Worm (Caenorhabditis elegans) whole organism, young adult: Measurements from ENCODE around the gene nlp-27.

Experiments
- C06A6.2 ChIP-seq: fragments of 200-800 bp; sonication (Bioruptor generic); conservative IDR thresholded peaks from 2 replicates; pipeline ENCODE4 v1.3.6; 2022; ENCODE audit warnings: missing genetic modification characterization, missing compliant biosample characterization
- F10E7.11 ChIP-seq: sonication (generic microtip); optimal IDR thresholded peaks from 2 replicates; lab custom pipeline; 2017; ENCODE audit warnings: mild to moderate bottlenecking, missing genetic modification characterization, moderate library complexity, missing compliant biosample characterization
- F22D6.2 ChIP-seq: sonication (generic microtip); optimal IDR thresholded peaks from 2 replicates; lab custom pipeline; 2016; ENCODE audit warnings: mild to moderate bottlenecking, missing genetic modification characterization, missing compliant biosample characterization
- F55B11.4 ChIP-seq: sonication (generic microtip); optimal IDR thresholded peaks from 2 replicates; lab custom pipeline; 2016; ENCODE audit warnings: missing compliant biosample characterization, missing genetic modification characterization, borderline replicate concordance; ENCODE audit not compliant: insufficient read depth
- F57A8.1 ChIP-seq: fragments of 200-800 bp; sonication (Bioruptor generic); optimal IDR thresholded peaks from 2 replicates; lab custom pipeline; 2018; ENCODE audit warnings: mild to moderate bottlenecking, missing genetic modification characterization, moderate library complexity, missing compliant biosample characterization
- T07F8.4 ChIP-seq: sonication (generic microtip); optimal IDR thresholded peaks from 2 replicates; lab custom pipeline; 2016; ENCODE audit warnings: mild to moderate bottlenecking, missing genetic modification characterization, moderate library complexity, missing compliant biosample characterization
- Y53G8AR.9 ChIP-seq: fragments of 200-800 bp; sonication (Bioruptor generic); conservative IDR thresholded peaks from 2 replicates; pipeline ENCODE4 v1.3.6; 2022; ENCODE audit warnings: missing genetic modification reagents, missing genetic modification characterization, missing compliant biosample characterization
- Y67H2A.10 ChIP-seq: fragments of 200-800 bp; sonication (Bioruptor generic); conservative IDR thresholded peaks from 2 replicates; pipeline ENCODE4 v1.3.6; 2022; ENCODE audit warnings: missing genetic modification reagents, missing genetic modification characterization, missing compliant biosample characterization
- Y95B8A.8 ChIP-seq: fragments of 200-800 bp; sonication (Bioruptor generic); IDR thresholded peaks from 2 replicates; pipeline ENCODE4 v1.3.6; 2022; ENCODE audit warnings: missing genetic modification reagents, missing genetic modification characterization, missing compliant biosample characterization
- akir-1 ChIP-seq: fragments of 200-800 bp; sonication (Bioruptor generic); optimal IDR thresholded peaks from 2 replicates; lab custom pipeline; 2018; ENCODE audit warnings: mild to moderate bottlenecking, missing genetic modification characterization, moderate library complexity, missing compliant biosample characterization
- atf-7 ChIP-seq: sonication (generic microtip); optimal IDR thresholded peaks from 2 replicates; lab custom pipeline; 2017; ENCODE audit warnings: mild to moderate bottlenecking, missing genetic modification characterization, missing compliant biosample characterization
- ceh-79 ChIP-seq: sonication (generic microtip); optimal IDR thresholded peaks from 2 replicates; lab custom pipeline; 2017; ENCODE audit warnings: mild to moderate bottlenecking, missing genetic modification characterization, missing compliant biosample characterization
- chd-7 ChIP-seq: sonication (generic microtip); optimal IDR thresholded peaks from 2 replicates; lab custom pipeline; 2016; ENCODE audit warnings: mild to moderate bottlenecking, missing genetic modification characterization, moderate library complexity, missing compliant biosample characterization
- dpff-1 ChIP-seq: sonication (generic microtip); optimal IDR thresholded peaks from 2 replicates; lab custom pipeline; 2017; ENCODE audit warnings: mild to moderate bottlenecking, missing genetic modification characterization, missing compliant biosample characterization
- efl-1 ChIP-seq: fragments of 150-350 bp; optimal IDR thresholded peaks from 2 replicates; lab custom pipeline; 2014; ENCODE audit warnings: missing biosample characterization, missing genetic modification reagents, missing genetic modification characterization
- egl-18 ChIP-seq: fragments of 200-800 bp; sonication (Bioruptor generic); IDR thresholded peaks from 2 replicates; pipeline ENCODE4 v1.3.6; 2022; ENCODE audit warnings: missing genetic modification reagents, missing genetic modification characterization, missing compliant biosample characterization
- ekl-4 ChIP-seq: fragments of 200-800 bp; sonication (Bioruptor generic); IDR thresholded peaks from 2 replicates; pipeline ENCODE4 v1.3.6; 2022; ENCODE audit warnings: missing genetic modification reagents, missing genetic modification characterization, missing compliant biosample characterization
- ets-4 ChIP-seq: fragments of 200-800 bp; sonication (Bioruptor generic); optimal IDR thresholded peaks from 2 replicates; lab custom pipeline; 2018; ENCODE audit warnings: mild to moderate bottlenecking, missing genetic modification characterization, missing compliant biosample characterization
- fkh-3 ChIP-seq: sonication (generic microtip); optimal IDR thresholded peaks from 2 replicates; lab custom pipeline; 2016; ENCODE audit warnings: mild to moderate bottlenecking, missing genetic modification characterization, missing compliant biosample characterization
- hlh-26 ChIP-seq: fragments of 200-800 bp; sonication (Bioruptor generic); conservative IDR thresholded peaks from 2 replicates; pipeline ENCODE4 v1.3.6; 2022; ENCODE audit warnings: missing genetic modification reagents, missing genetic modification characterization, missing compliant biosample characterization
- lag-1 ChIP-seq: fragments of 200-800 bp; sonication (Bioruptor generic); IDR thresholded peaks from 2 replicates; pipeline ENCODE4 v1.3.6; 2022; ENCODE audit warnings: missing genetic modification reagents, missing genetic modification characterization, missing compliant biosample characterization
- let-607 ChIP-seq, 2 experiments: fragments of 200-800 bp in 1 of 2; sonication (Bioruptor generic) in 1 of 2; sonication (generic microtip) in 1 of 2; optimal IDR thresholded peaks; 2 replicates each; lab custom pipeline; 2016 to 2018; ENCODE audit warnings: mild to moderate bottlenecking in 2 of 2, missing compliant biosample characterization in 2 of 2, missing genetic modification characterization in 2 of 2, moderate library complexity in 2 of 2, missing genotype in 1 of 2
- lin-54 ChIP-seq: fragments of 200-800 bp; sonication (Bioruptor generic); optimal IDR thresholded peaks from 2 replicates; lab custom pipeline; 2018; ENCODE audit warnings: mild to moderate bottlenecking, missing genetic modification characterization, missing compliant biosample characterization
- lir-1 ChIP-seq: fragments of 200-800 bp; sonication (Bioruptor generic); conservative IDR thresholded peaks from 2 replicates; pipeline ENCODE4 v1.3.6; 2022; ENCODE audit warnings: missing genetic modification reagents, missing genetic modification characterization, missing compliant biosample characterization
- madf-10 ChIP-seq: sonication (generic microtip); optimal IDR thresholded peaks from 2 replicates; lab custom pipeline; 2016; ENCODE audit warnings: mild to moderate bottlenecking, missing genetic modification characterization, missing compliant biosample characterization
- madf-8 ChIP-seq: fragments of 200-800 bp; sonication (Bioruptor generic); conservative IDR thresholded peaks from 2 replicates; pipeline ENCODE4 v1.3.6; 2022; ENCODE audit warnings: missing genetic modification reagents, missing genetic modification characterization, missing compliant biosample characterization
- nhr-179 ChIP-seq: sonication (generic microtip); optimal IDR thresholded peaks from 2 replicates; lab custom pipeline; 2016; ENCODE audit warnings: mild to moderate bottlenecking, missing genetic modification characterization, missing compliant biosample characterization
- nhr-27 ChIP-seq: fragments of 200-800 bp; sonication (Bioruptor generic); optimal IDR thresholded peaks from 2 replicates; lab custom pipeline; 2018; ENCODE audit warnings: mild to moderate bottlenecking, missing genetic modification characterization, moderate library complexity, missing compliant biosample characterization
- nhr-80 ChIP-seq: sonication (generic microtip); optimal IDR thresholded peaks from 2 replicates; lab custom pipeline; 2016; ENCODE audit warnings: missing genetic modification characterization, missing compliant biosample characterization
- pha-4 ChIP-seq: fragments of 150-350 bp; sonication (generic microtip); optimal IDR thresholded peaks from 2 replicates; lab custom pipeline; 2014; ENCODE audit warnings: missing biosample characterization, missing genetic modification reagents, missing genetic modification characterization
- rec-8 ChIP-seq, 2 experiments: sonication (generic microtip); optimal IDR thresholded peaks; 2 replicates each; lab custom pipeline; 2016; ENCODE audit warnings: mild to moderate bottlenecking in 2 of 2, missing genetic modification characterization in 2 of 2, missing genetic modification reagents in 2 of 2, missing genotype in 2 of 2, missing biosample characterization in 1 of 2, missing compliant biosample characterization in 1 of 2, moderate library complexity in 1 of 2
- snpc-1.3 ChIP-seq: sonication (generic microtip); optimal IDR thresholded peaks from 2 replicates; lab custom pipeline; 2017; ENCODE audit warnings: missing genetic modification characterization, mild to moderate bottlenecking, missing compliant biosample characterization, antibody characterized with exemption, moderate library complexity, missing genotype, missing genetic modification reagents; ENCODE audit not compliant: insufficient read depth
- tbp1 ChIP-seq: fragments of 200-800 bp; sonication (Bioruptor generic); optimal IDR thresholded peaks from 2 replicates; lab custom pipeline; 2018; ENCODE audit warnings: mild to moderate bottlenecking, missing genetic modification characterization, missing compliant biosample characterization
- tbx-9 ChIP-seq: sonication (generic microtip); optimal IDR thresholded peaks from 2 replicates; lab custom pipeline; 2016; ENCODE audit warnings: borderline replicate concordance, missing genetic modification characterization, inconsistent platforms, missing compliant biosample characterization
- ztf-18 ChIP-seq: sonication (generic microtip); optimal IDR thresholded peaks from 2 replicates; lab custom pipeline; 2016; ENCODE audit warnings: missing genotype, mild to moderate bottlenecking, missing genetic modification characterization, missing compliant biosample characterization
- ztf-28 ChIP-seq: fragments of 200-800 bp; sonication (Bioruptor generic); IDR thresholded peaks from 2 replicates; pipeline ENCODE4 v1.3.6; 2022; ENCODE audit warnings: missing genetic modification reagents, missing genetic modification characterization, missing compliant biosample characterization

nlp-27 gene

ce11 chrV:3949723-3950122 lies 39.5 kb upstream of the nlp-27 start, which contains the start of gene dach-1:
Gene dach-1 (plus strand): TSS chrV:3950023.
- TF ChIP-seq ztf-28 (GFP tag; lab: Robert Waterston, UW) (no peak), hlh-26 (GFP tag; lab: Robert Waterston, UW) (no peak), let-607 (tag; optimal IDR thresholded peaks at IDR 0.05; lab: Kevin White, UChicago) (no peak), lin-54 (GFP tag; lab: Kevin White, UChicago) (no peak), pha-4 (tag; lab: Kevin White, UChicago) (no peak)
- TF ChIP-seq, all 124 proteins: peak for 0

- TF ChIP-seq akir-1 (GFP tag; lab: Kevin White, UChicago) (no peak), Y67H2A.10 (GFP tag; lab: Robert Waterston, UW) (no peak), tbp1 (GFP tag; lab: Kevin White, UChicago) (no peak), dpff-1 (tag; lab: Kevin White, UChicago) (no peak), nhr-80 (tag; lab: Kevin White, UChicago) (no peak)
Observed at ce11 chrV:3953739-3954138, 35.4 kb upstream of the nlp-27 start, which contains the start of gene str-247. Gene str-247 (plus strand): TSS chrV:3954039.

- no peak for TF ChIP-seq lag-1 (GFP tag; lab: Robert Waterston, UW)
- TF ChIP-seq chd-7 (tag; lab: Kevin White, UChicago), result no peak
- no peak for TF ChIP-seq ceh-79 (tag; lab: Kevin White, UChicago)
- no peak for TF ChIP-seq egl-18 (GFP tag; lab: Robert Waterston, UW)
- no peak for TF ChIP-seq F55B11.4 (tag; lab: Kevin White, UChicago)
- TF ChIP-seq ets-4 (GFP tag; lab: Kevin White, UChicago), result no peak
Observed at ce11 chrV:3957608-3958007, 31.6 kb upstream of the nlp-27 start, which contains the start of gene cyp-34A5. Gene cyp-34A5 (minus strand): TSS chrV:3957708.

ce11 chrV:3961235-3961634 lies 27.9 kb upstream of the nlp-27 start, which contains the start of gene cyp-34A6:
Gene cyp-34A6 (minus strand): TSS chrV:3961335.
- TF ChIP-seq C06A6.2 (GFP tag; lab: Robert Waterston, UW) (no peak), F10E7.11 (tag; lab: Kevin White, UChicago) (no peak), ztf-18 (tag; lab: Kevin White, UChicago) (no peak), fkh-3 (tag; lab: Kevin White, UChicago) (no peak), tbx-9 (tag; lab: Kevin White, UChicago) (no peak), F22D6.2 (tag; lab: Kevin White, UChicago) (no peak), nhr-27 (tag; lab: Kevin White, UChicago) (no peak), Y53G8AR.9 (GFP tag; lab: Robert Waterston, UW) (no peak), efl-1 (GFP tag; lab: Kevin White, UChicago) (no peak), nhr-179 (tag; lab: Kevin White, UChicago) (no peak)

ce11 chrV:3963715-3964114 lies 25.5 kb upstream of the nlp-27 start, which contains the start of gene cyp-34A7:
Gene cyp-34A7 (minus strand): TSS chrV:3963815.
- TF ChIP-seq lir-1 (GFP tag; lab: Robert Waterston, UW) (no peak), Y95B8A.8 (GFP tag; lab: Robert Waterston, UW) (no peak), madf-8 (GFP tag; lab: Robert Waterston, UW) (no peak), F57A8.1 (GFP tag; lab: Kevin White, UChicago) (no peak), rec-8 (tag; optimal IDR thresholded peaks at IDR 0.05; lab: Kevin White, UChicago) (no peak), ekl-4 (GFP tag; lab: Robert Waterston, UW) (no peak), snpc-1.3 (tag; lab: Kevin White, UChicago) (no peak), atf-7 (tag; lab: Kevin White, UChicago) (no peak), madf-10 (tag; lab: Kevin White, UChicago) (no peak), T07F8.4 (tag; lab: Kevin White, UChicago) (no peak)
- TF ChIP-seq, all 124 proteins: peak for 0
